Worm (Caenorhabditis elegans) whole organism, L4 larva: ENCODE results near the gene M02B7.2.

ENCODE experiments used
- ZK546.5 ChIP-seq, 2 experiments: sonication (generic microtip); optimal IDR thresholded peaks; 2 replicates each; lab custom pipeline; 2017; ENCODE audit warnings: missing biosample characterization in 2 of 2, missing genetic modification characterization in 2 of 2
- ceh-32 ChIP-seq: sonication (generic microtip); optimal IDR thresholded peaks from 2 replicates; lab custom pipeline; 2016; ENCODE audit warnings: mild to moderate bottlenecking, missing genetic modification characterization, missing compliant biosample characterization; ENCODE audit not compliant: poor library complexity
- dpl-1 ChIP-seq: fragments of 150-350 bp; optimal IDR thresholded peaks from 2 replicates; lab custom pipeline; 2014; ENCODE audit warnings: missing biosample characterization, missing genetic modification reagents, missing genetic modification characterization
- fos-1 ChIP-seq: fragments of 150-350 bp; optimal IDR thresholded peaks from 2 replicates; lab custom pipeline; 2014; ENCODE audit warnings: missing biosample characterization, missing genetic modification characterization
- lin-13 ChIP-seq: fragments of 150-350 bp; optimal IDR thresholded peaks from 2 replicates; lab custom pipeline; 2014; ENCODE audit warnings: missing biosample characterization, missing genetic modification reagents, missing genetic modification characterization
- lin-15B ChIP-seq: fragments of 150-350 bp; sonication (generic microtip); optimal IDR thresholded peaks from 3 replicates; lab custom pipeline; 2014; ENCODE audit warnings: missing biosample characterization, missing genetic modification characterization
- nhr-11 ChIP-seq: fragments of 150-350 bp; optimal IDR thresholded peaks from 2 replicates; lab custom pipeline; 2014; ENCODE audit warnings: missing biosample characterization, missing genetic modification characterization
- nhr-28 ChIP-seq: fragments of 150-350 bp; optimal IDR thresholded peaks from 2 replicates; lab custom pipeline; 2014; ENCODE audit warnings: missing biosample characterization, missing genetic modification characterization
- nhr-6 ChIP-seq: fragments of 150-350 bp; optimal IDR thresholded peaks from 2 replicates; lab custom pipeline; 2014; ENCODE audit warnings: missing biosample characterization, missing genetic modification characterization
- vab-7 ChIP-seq: fragments of 200-800 bp; sonication (Bioruptor generic); IDR thresholded peaks from 2 replicates; pipeline ENCODE4 v1.3.6; 2022; ENCODE audit warnings: missing genetic modification reagents, missing genetic modification characterization, missing compliant biosample characterization
- zag-1 ChIP-seq: fragments of 150-350 bp; optimal IDR thresholded peaks from 2 replicates; lab custom pipeline; 2014; ENCODE audit warnings: missing biosample characterization, missing genetic modification characterization

ce11 chrIV:3832040-3832439 lies 28.7 kb downstream of the M02B7.2 start:
- TF ChIP-seq ceh-32 (tag; lab: Kevin White, UChicago) = no peak
- no peak for TF ChIP-seq nhr-11 (tag; lab: Kevin White, UChicago)
- no peak for TF ChIP-seq lin-15B (tag; lab: Kevin White, UChicago)
- no peak for TF ChIP-seq lin-13
- no peak for TF ChIP-seq zag-1 (tag; lab: Kevin White, UChicago)
- no peak for TF ChIP-seq ZK546.5 (tag; optimal IDR thresholded peaks at IDR 0.05; lab: Kevin White, UChicago)
- no peak for TF ChIP-seq nhr-28 (tag; lab: Kevin White, UChicago)
- no peak for TF ChIP-seq dpl-1
- no peak for TF ChIP-seq nhr-6 (tag; lab: Kevin White, UChicago)
- no peak for TF ChIP-seq vab-7 (GFP tag; lab: Robert Waterston, UW)
- TF ChIP-seq fos-1 = no peak
